Worm (Caenorhabditis elegans) whole organism, late embryonic: ENCODE measurements around the gene dhs-31.

Source experiments
- F13H6.1 ChIP-seq: sonication (generic microtip); optimal IDR thresholded peaks from 2 replicates; lab custom pipeline; 2016; ENCODE audit warnings: missing genetic modification characterization, missing compliant biosample characterization
- K02D7.2 ChIP-seq: sonication (generic microtip); optimal IDR thresholded peaks from 2 replicates; lab custom pipeline; 2017; ENCODE audit warnings: mild to moderate bottlenecking, missing genetic modification characterization, missing compliant biosample characterization
- Y22D7AL.16 ChIP-seq: sonication (generic microtip); optimal IDR thresholded peaks from 2 replicates; lab custom pipeline; 2016; ENCODE audit warnings: missing genetic modification characterization, missing compliant biosample characterization
- ama-1 ChIP-seq: fragments of 150-350 bp; optimal IDR thresholded peaks from 2 replicates; lab custom pipeline; 2014
- ceh-19 ChIP-seq: fragments of 200-800 bp; sonication (Bioruptor generic); optimal IDR thresholded peaks from 2 replicates; lab custom pipeline; 2018; ENCODE audit warnings: mild to moderate bottlenecking, missing genetic modification characterization, missing compliant biosample characterization
- ceh-2 ChIP-seq: sonication (generic microtip); optimal IDR thresholded peaks from 2 replicates; lab custom pipeline; 2016; ENCODE audit warnings: missing genotype, missing genetic modification characterization, missing compliant biosample characterization
- ceh-24 ChIP-seq: sonication (generic microtip); optimal IDR thresholded peaks from 2 replicates; lab custom pipeline; 2016; ENCODE audit warnings: mild to moderate bottlenecking, missing genetic modification characterization, missing compliant biosample characterization
- ceh-30 ChIP-seq: fragments of 150-350 bp; optimal IDR thresholded peaks from 2 replicates; lab custom pipeline; 2014; ENCODE audit warnings: missing biosample characterization, missing genetic modification characterization
- ceh-31 ChIP-seq: sonication (generic microtip); optimal IDR thresholded peaks from 2 replicates; lab custom pipeline; 2016; ENCODE audit warnings: missing genetic modification characterization, missing compliant biosample characterization
- ceh-34 ChIP-seq: sonication (generic microtip); optimal IDR thresholded peaks from 2 replicates; lab custom pipeline; 2016; ENCODE audit warnings: mild to moderate bottlenecking, missing genetic modification characterization, missing compliant biosample characterization
- ceh-48 ChIP-seq: sonication (generic microtip); optimal IDR thresholded peaks from 2 replicates; lab custom pipeline; 2016; ENCODE audit warnings: missing genetic modification characterization, inconsistent platforms, missing compliant biosample characterization
- che-1 ChIP-seq: sonication (generic microtip); optimal IDR thresholded peaks from 2 replicates; lab custom pipeline; 2016; ENCODE audit warnings: mild to moderate bottlenecking, missing genetic modification characterization, missing compliant biosample characterization
- dmd-4 ChIP-seq: sonication (generic microtip); optimal IDR thresholded peaks from 2 replicates; lab custom pipeline; 2016; ENCODE audit warnings: borderline replicate concordance, missing genetic modification characterization, missing compliant biosample characterization
- dve-1 ChIP-seq: sonication (generic microtip); optimal IDR thresholded peaks from 2 replicates; lab custom pipeline; 2017; ENCODE audit warnings: antibody characterized with exemption, mild to moderate bottlenecking, missing genetic modification characterization, missing compliant biosample characterization
- elt-4 ChIP-seq: sonication (generic microtip); optimal IDR thresholded peaks from 2 replicates; lab custom pipeline; 2016; ENCODE audit warnings: missing genetic modification characterization, missing compliant biosample characterization
- ets-4 ChIP-seq: sonication (generic microtip); optimal IDR thresholded peaks from 2 replicates; lab custom pipeline; 2016; ENCODE audit warnings: missing genetic modification characterization, missing compliant biosample characterization
- fax-1 ChIP-seq: sonication (generic microtip); optimal IDR thresholded peaks from 2 replicates; lab custom pipeline; 2016; ENCODE audit warnings: missing genotype, missing genetic modification characterization, missing compliant biosample characterization
- fkh-10 ChIP-seq: fragments of 150-350 bp; optimal IDR thresholded peaks from 2 replicates; lab custom pipeline; 2014; ENCODE audit warnings: missing biosample characterization, missing genetic modification reagents, missing genetic modification characterization
- hlh-15 ChIP-seq: sonication (generic microtip); optimal IDR thresholded peaks from 2 replicates; lab custom pipeline; 2016; ENCODE audit warnings: missing genetic modification characterization, missing compliant biosample characterization
- hlh-8 ChIP-seq: sonication (generic microtip); optimal IDR thresholded peaks from 2 replicates; lab custom pipeline; 2016; ENCODE audit warnings: missing genotype, missing genetic modification characterization, missing compliant biosample characterization
- lim-6 ChIP-seq: sonication (generic microtip); optimal IDR thresholded peaks from 2 replicates; lab custom pipeline; 2016; ENCODE audit warnings: missing genetic modification characterization, missing compliant biosample characterization
- lin-11 ChIP-seq: fragments of 200-800 bp; sonication (Bioruptor generic); optimal IDR thresholded peaks from 2 replicates; lab custom pipeline; 2018; ENCODE audit warnings: mild to moderate bottlenecking, missing genetic modification characterization, missing compliant biosample characterization
- madf-2 ChIP-seq: sonication (generic microtip); optimal IDR thresholded peaks from 2 replicates; lab custom pipeline; 2017; ENCODE audit warnings: missing genetic modification characterization, missing compliant biosample characterization
- mec-3 ChIP-seq: sonication (generic microtip); optimal IDR thresholded peaks from 2 replicates; lab custom pipeline; 2016; ENCODE audit warnings: borderline replicate concordance, missing genetic modification characterization, missing compliant biosample characterization
- nhr-232 ChIP-seq: sonication (generic microtip); optimal IDR thresholded peaks from 2 replicates; lab custom pipeline; 2016; ENCODE audit warnings: missing genetic modification characterization, missing compliant biosample characterization
- npax-4 ChIP-seq: sonication (generic microtip); optimal IDR thresholded peaks from 2 replicates; lab custom pipeline; 2016; ENCODE audit warnings: missing genetic modification characterization, missing compliant biosample characterization
- odd-2 ChIP-seq: sonication (generic microtip); optimal IDR thresholded peaks from 2 replicates; lab custom pipeline; 2017; ENCODE audit warnings: antibody characterized with exemption, mild to moderate bottlenecking, missing genetic modification characterization, missing compliant biosample characterization
- pat-9 ChIP-seq: fragments of 200-800 bp; sonication (Bioruptor generic); optimal IDR thresholded peaks from 2 replicates; lab custom pipeline; 2018; ENCODE audit warnings: mild to moderate bottlenecking, missing genetic modification characterization, moderate library complexity, missing compliant biosample characterization
- pqm-1 ChIP-seq: sonication (generic microtip); optimal IDR thresholded peaks from 2 replicates; lab custom pipeline; 2016; ENCODE audit warnings: missing genetic modification characterization, missing compliant biosample characterization
- ref-2 ChIP-seq: sonication (generic microtip); optimal IDR thresholded peaks from 2 replicates; lab custom pipeline; 2016; ENCODE audit warnings: missing genetic modification characterization, missing compliant biosample characterization
- sox-2 ChIP-seq: fragments of 200-800 bp; sonication (Bioruptor generic); IDR thresholded peaks from 2 replicates; pipeline ENCODE4 v1.3.6; 2022; ENCODE audit warnings: missing genetic modification reagents, missing genetic modification characterization, missing compliant biosample characterization
- tbx-2 ChIP-seq: sonication (generic microtip); optimal IDR thresholded peaks from 2 replicates; lab custom pipeline; 2016; ENCODE audit warnings: missing genetic modification characterization, missing compliant biosample characterization
- unc-3 ChIP-seq, 2 experiments: fragments of 200-800 bp in 1 of 2; sonication (Bioruptor generic) in 1 of 2; sonication (generic microtip) in 1 of 2; conservative IDR thresholded peaks in 1 of 2; optimal IDR thresholded peaks in 1 of 2; 2 replicates each; pipeline versions ENCODE4 v1.3.6 to Lab custom; 2016 to 2022; ENCODE audit warnings: missing compliant biosample characterization in 2 of 2, missing genetic modification characterization in 2 of 2, missing genetic modification reagents in 1 of 2
- unc-86 ChIP-seq: sonication (generic microtip); optimal IDR thresholded peaks from 2 replicates; lab custom pipeline; 2016; ENCODE audit warnings: missing genetic modification characterization, missing compliant biosample characterization
- zip-5 ChIP-seq: sonication (generic microtip); optimal IDR thresholded peaks from 2 replicates; lab custom pipeline; 2016; ENCODE audit warnings: missing genetic modification characterization, missing compliant biosample characterization
- ztf-16 ChIP-seq: sonication (generic microtip); optimal IDR thresholded peaks from 2 replicates; lab custom pipeline; 2017; ENCODE audit warnings: missing genetic modification characterization, missing compliant biosample characterization

dhs-31 gene

ce11 chrIV:10075899-10076298 is 35.2 kb upstream of the dhs-31 start, which contains the start of gene W01B6.5:
TSS of gene W01B6.5 (plus strand) at chrIV:10076199.
- TF ChIP-seq K02D7.2 (tag; lab: Kevin White, UChicago) (no peak), ceh-48 (tag; lab: Kevin White, UChicago) (no peak), unc-86 (tag; lab: Kevin White, UChicago) (no peak), mec-3 (tag; lab: Kevin White, UChicago) (no peak), dmd-4 (tag; lab: Kevin White, UChicago) (no peak), zip-5 (tag; lab: Kevin White, UChicago) (no peak), lin-11 (no peak), fkh-10 (GFP tag; lab: Kevin White, UChicago) (no peak), pqm-1 (no peak), lim-6 (no peak), elt-4 (tag; lab: Kevin White, UChicago) (no peak), ceh-31 (tag; lab: Kevin White, UChicago) (no peak), ceh-24 (tag; lab: Kevin White, UChicago) (no peak)

DNA sequence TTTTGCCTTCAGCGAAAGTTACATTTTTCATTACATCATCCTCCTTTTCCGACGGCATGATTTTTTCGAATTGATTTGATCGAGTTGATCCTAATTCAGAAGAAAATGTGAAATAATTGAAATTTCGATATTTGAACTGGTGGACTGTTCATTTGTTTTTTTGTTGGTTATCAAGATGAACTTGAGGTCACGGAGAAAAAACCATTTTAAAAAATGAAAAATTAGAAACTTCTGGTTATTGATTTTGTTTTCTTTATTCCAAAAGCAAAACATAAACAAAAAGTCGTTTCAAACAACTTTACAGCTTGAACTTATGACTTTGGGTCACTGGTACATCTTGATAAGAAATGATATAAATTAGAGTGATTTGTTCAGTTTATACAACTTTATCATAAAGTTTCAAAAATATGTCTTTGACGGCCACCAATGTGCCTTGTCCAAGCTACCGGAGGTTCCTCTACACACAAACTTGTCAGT is 34.4 kb upstream of the dhs-31 start, which contains the start of the genes ttbk-4 and W01B6.4:
TSS of gene ttbk-4 (minus strand) at position 101 of the 477 bp plus-strand sequence.
TSS of gene W01B6.4 (plus strand) at position 427 of the 477 bp plus-strand sequence.
- TF ChIP-seq hlh-15 (tag; lab: Kevin White, UChicago) (no peak), madf-2 (tag; lab: Kevin White, UChicago) (no peak), dve-1 (tag; lab: Kevin White, UChicago) (no peak), pat-9 (tag; lab: Kevin White, UChicago) (no peak), ama-1 (lab: Kevin White, UChicago) (no peak)
- TF ChIP-seq, all 69 proteins: peak for 0

ce11 chrIV:10072527-10072926 is 31.8 kb upstream of the dhs-31 start, which contains the start of gene W01B6.3:
TSS of gene W01B6.3 (minus strand) at chrIV:10072627.
- TF ChIP-seq tbx-2 (tag; lab: Kevin White, UChicago) (no peak), nhr-232 (tag; lab: Kevin White, UChicago) (no peak), unc-86 (tag; lab: Kevin White, UChicago) (no peak), Y22D7AL.16 (tag; lab: Kevin White, UChicago) (no peak), ets-4 (tag; lab: Kevin White, UChicago) (no peak), unc-3 (GFP tag; conservative IDR thresholded peaks at IDR 0.05; lab: Robert Waterston, UW) (no peak), unc-3 (tag; optimal IDR thresholded peaks at IDR 0.05; lab: Kevin White, UChicago) (no peak), fax-1 (no peak), ceh-19 (GFP tag; lab: Kevin White, UChicago) (no peak), K02D7.2 (tag; lab: Kevin White, UChicago) (no peak), fkh-10 (GFP tag; lab: Kevin White, UChicago) (no peak), che-1 (no peak), ama-1 (lab: Kevin White, UChicago) (no peak), ceh-34 (tag; lab: Kevin White, UChicago) (no peak), pat-9 (tag; lab: Kevin White, UChicago) (no peak)

- no peak for TF ChIP-seq ceh-34 (tag; lab: Kevin White, UChicago)
- no peak for TF ChIP-seq pat-9 (tag; lab: Kevin White, UChicago)
- no peak for TF ChIP-seq ceh-2 (tag; lab: Kevin White, UChicago)
- no peak for TF ChIP-seq ceh-48 (tag; lab: Kevin White, UChicago)
- no peak for TF ChIP-seq madf-2 (tag; lab: Kevin White, UChicago)
- TF ChIP-seq fax-1 = no peak
- no peak for TF ChIP-seq K02D7.2 (tag; lab: Kevin White, UChicago)
- TF ChIP-seq odd-2 = no peak
- no peak for TF ChIP-seq npax-4 (tag; lab: Kevin White, UChicago)
- TF ChIP-seq ceh-19 (GFP tag; lab: Kevin White, UChicago) = no peak
- TF ChIP-seq mec-3 (tag; lab: Kevin White, UChicago) = no peak
- TF ChIP-seq ref-2 (tag; lab: Kevin White, UChicago) = no peak
- TF ChIP-seq ztf-16 (tag; lab: Kevin White, UChicago) = no peak
- no peak for TF ChIP-seq hlh-8 (tag; lab: Kevin White, UChicago)
- no peak for TF ChIP-seq F13H6.1
- TF ChIP-seq sox-2 (GFP tag; lab: Robert Waterston, UW) = no peak
- no peak for TF ChIP-seq ceh-30
- TF ChIP-seq lin-11 = no peak
Observed at ce11 chrIV:10068266-10068665, 27.6 kb upstream of the dhs-31 start.
